Fruit fly (Drosophila melanogaster) whole organism, embryonic: ENCODE data around the gene CG7914.

Experiments
- BtbVII ChIP-seq: fragments of 200-800 bp; sonication (Bioruptor generic); optimal IDR thresholded peaks from 3 replicates; lab custom pipeline; 2017; ENCODE audit warnings: missing biosample characterization, mild to moderate bottlenecking, missing genetic modification characterization
- CG10654 ChIP-seq: fragments of 200-800 bp; sonication (Bioruptor generic); optimal IDR thresholded peaks from 2 replicates; lab custom pipeline; 2016; ENCODE audit warnings: missing biosample characterization, missing genetic modification characterization
- CG11456 ChIP-seq: fragments of 200-800 bp; sonication (Bioruptor generic); IDR thresholded peaks from 3 replicates; pipeline ENCODE4 v1.3.6; 2022; ENCODE audit warnings: missing biosample characterization, missing genetic modification characterization
- CG11696 ChIP-seq: fragments of 200-800 bp; sonication (Bioruptor generic); IDR thresholded peaks from 2 replicates; pipeline ENCODE4 v1.3.6; 2022; ENCODE audit warnings: missing biosample characterization, missing genetic modification characterization
- CG12219 ChIP-seq: fragments of 200-800 bp; sonication (Bioruptor generic); optimal IDR thresholded peaks from 3 replicates; lab custom pipeline; 2018; ENCODE audit warnings: missing biosample characterization, mild to moderate bottlenecking, missing genetic modification characterization
- CG12744 ChIP-seq: fragments of 200-800 bp; sonication (Bioruptor generic); optimal IDR thresholded peaks from 2 replicates; lab custom pipeline; 2016; ENCODE audit warnings: missing biosample characterization, missing genetic modification characterization
- CG14710 ChIP-seq: fragments of 200-800 bp; sonication (Bioruptor generic); optimal IDR thresholded peaks from 3 replicates; lab custom pipeline; 2019; ENCODE audit warnings: missing biosample characterization, mild to moderate bottlenecking, missing genetic modification characterization, moderate library complexity
- CG16813 ChIP-seq: fragments of 200-800 bp; sonication (Bioruptor generic); IDR thresholded peaks from 3 replicates; pipeline ENCODE4 v1.3.6; 2022; ENCODE audit warnings: missing biosample characterization, missing genetic modification characterization; ENCODE audit not compliant: partially characterized antibody
- CG16815 ChIP-seq: fragments of 200-800 bp; sonication (Bioruptor generic); optimal IDR thresholded peaks from 3 replicates; lab custom pipeline; 2017; ENCODE audit warnings: missing biosample characterization, mild to moderate bottlenecking, missing genetic modification characterization
- CG17359 ChIP-seq: fragments of 200-800 bp; sonication (Bioruptor generic); optimal IDR thresholded peaks from 3 replicates; lab custom pipeline; 2018; ENCODE audit warnings: missing biosample characterization, mild to moderate bottlenecking, missing genetic modification characterization, moderate library complexity
- CG17568 ChIP-seq: fragments of 200-800 bp; sonication (Bioruptor generic); optimal IDR thresholded peaks from 2 replicates; lab custom pipeline; 2018; ENCODE audit warnings: missing biosample characterization, mild to moderate bottlenecking, missing genetic modification characterization, moderate library complexity
- CG17802 ChIP-seq: fragments of 200-800 bp; sonication (Bioruptor generic); optimal IDR thresholded peaks from 2 replicates; lab custom pipeline; 2018; ENCODE audit warnings: missing biosample characterization, mild to moderate bottlenecking, missing genetic modification characterization, moderate library complexity
- CG4282 ChIP-seq: fragments of 200-800 bp; sonication (Bioruptor generic); optimal IDR thresholded peaks from 2 replicates; lab custom pipeline; 2016; ENCODE audit warnings: missing biosample characterization, missing genetic modification characterization
- CG43689 ChIP-seq: fragments of 200-800 bp; sonication (Bioruptor generic); IDR thresholded peaks from 2 replicates; pipeline ENCODE4 v1.3.6; 2022; ENCODE audit warnings: missing biosample characterization, missing genetic modification characterization
- CG4424 ChIP-seq: fragments of 200-800 bp; sonication (Bioruptor generic); optimal IDR thresholded peaks from 3 replicates; lab custom pipeline; 2016; ENCODE audit warnings: missing biosample characterization, missing genetic modification characterization
- CG4730 ChIP-seq: fragments of 200-800 bp; sonication (Bioruptor generic); IDR thresholded peaks from 2 replicates; pipeline ENCODE4 v1.3.6; 2022; ENCODE audit warnings: missing biosample characterization, missing genetic modification characterization
- CG6654 ChIP-seq: fragments of 200-800 bp; sonication (Bioruptor generic); optimal IDR thresholded peaks from 2 replicates; lab custom pipeline; 2017; ENCODE audit warnings: missing biosample characterization, mild to moderate bottlenecking, missing genetic modification characterization
- CG7928 ChIP-seq: fragments of 200-800 bp; sonication (Bioruptor generic); optimal IDR thresholded peaks from 2 replicates; lab custom pipeline; 2017; ENCODE audit warnings: missing biosample characterization, mild to moderate bottlenecking, missing genetic modification characterization
- CoRest ChIP-seq: fragments of 200-800 bp; sonication (Bioruptor generic); optimal IDR thresholded peaks from 3 replicates; lab custom pipeline; 2018; ENCODE audit warnings: missing biosample characterization, mild to moderate bottlenecking, missing genetic modification characterization, moderate library complexity
- Doc3 ChIP-seq: fragments of 200-800 bp; sonication (Bioruptor generic); IDR thresholded peaks from 3 replicates; pipeline ENCODE4 v1.3.6; 2022; ENCODE audit warnings: missing biosample characterization, missing genetic modification characterization; ENCODE audit not compliant: partially characterized antibody
- Dp ChIP-seq: fragments of 200-800 bp; sonication (Bioruptor generic); optimal IDR thresholded peaks from 2 replicates; lab custom pipeline; 2018; ENCODE audit warnings: missing biosample characterization, mild to moderate bottlenecking, missing genetic modification characterization, moderate library complexity
- Eip74EF ChIP-seq, 2 experiments: fragments of 200-800 bp in 1 of 2; fragments of >200 bp in 1 of 2; sonication (Bioruptor generic) in 1 of 2; optimal IDR thresholded peaks; 2 replicates each; lab custom pipeline; 2017 to 2019; ENCODE audit warnings: missing biosample characterization in 2 of 2, missing genetic modification characterization in 2 of 2, mild to moderate bottlenecking in 1 of 2, moderate library complexity in 1 of 2
- Gsc ChIP-seq: fragments of 200-800 bp; sonication (Bioruptor generic); IDR thresholded peaks from 2 replicates; pipeline ENCODE4 v1.3.6; 2022; ENCODE audit warnings: missing biosample characterization, missing genetic modification characterization
- H15 ChIP-seq: fragments of 200-800 bp; sonication (Bioruptor generic); IDR thresholded peaks from 3 replicates; pipeline ENCODE4 v1.3.6; 2022; ENCODE audit warnings: missing biosample characterization, missing genetic modification characterization
- HLH3B ChIP-seq: fragments of 200-800 bp; sonication (Bioruptor generic); IDR thresholded peaks from 2 replicates; pipeline ENCODE4 v1.3.6; 2022; ENCODE audit warnings: missing biosample characterization, missing genetic modification characterization
- Hr3 ChIP-seq: fragments of 200-800 bp; sonication (Bioruptor generic); optimal IDR thresholded peaks from 3 replicates; lab custom pipeline; 2016; ENCODE audit warnings: missing biosample characterization, missing genetic modification characterization
- Oaz ChIP-seq: fragments of 200-800 bp; sonication (Bioruptor generic); IDR thresholded peaks from 2 replicates; pipeline ENCODE4 v1.3.6; 2022; ENCODE audit warnings: missing biosample characterization, missing genetic modification characterization
- Opbp ChIP-seq: fragments of 200-800 bp; sonication (Bioruptor generic); IDR thresholded peaks from 3 replicates; pipeline ENCODE4 v1.3.6; 2022; ENCODE audit warnings: missing biosample characterization, missing genetic modification characterization; ENCODE audit not compliant: partially characterized antibody
- Sox100B ChIP-seq: fragments of 200-800 bp; sonication (Bioruptor generic); optimal IDR thresholded peaks from 3 replicates; lab custom pipeline; 2018; ENCODE audit warnings: missing biosample characterization, mild to moderate bottlenecking, missing genetic modification characterization
- Ssrp ChIP-seq: fragments of 200-800 bp; sonication (Bioruptor generic); optimal IDR thresholded peaks from 2 replicates; lab custom pipeline; 2018; ENCODE audit warnings: missing biosample characterization, mild to moderate bottlenecking, missing genetic modification characterization, moderate library complexity
- TFAM ChIP-seq: fragments of 200-800 bp; sonication (Bioruptor generic); optimal IDR thresholded peaks from 2 replicates; lab custom pipeline; 2017; ENCODE audit warnings: missing biosample characterization, missing genetic modification characterization, inconsistent platforms
- Tbp ChIP-seq: fragments of >200 bp; optimal IDR thresholded peaks from 2 replicates; lab custom pipeline; 2018; ENCODE audit warnings: missing biosample characterization, missing genetic modification characterization
- Xrp1 ChIP-seq: fragments of 200-800 bp; sonication (Bioruptor generic); IDR thresholded peaks from 2 replicates; pipeline ENCODE4 v1.3.6; 2022; ENCODE audit warnings: missing biosample characterization, missing genetic modification characterization
- ap ChIP-seq: fragments of 200-800 bp; sonication (Bioruptor generic); IDR thresholded peaks from 2 replicates; pipeline ENCODE4 v1.3.6; 2022; ENCODE audit warnings: missing biosample characterization, missing genetic modification characterization
- corto ChIP-seq: fragments of 200-800 bp; sonication (Bioruptor generic); optimal IDR thresholded peaks from 2 replicates; lab custom pipeline; 2016; ENCODE audit warnings: missing biosample characterization, mild to moderate bottlenecking, missing genetic modification characterization, moderate library complexity
- croc ChIP-seq: fragments of 200-800 bp; sonication (Bioruptor generic); conservative IDR thresholded peaks from 3 replicates; pipeline ENCODE4 v1.3.6; 2022; ENCODE audit warnings: missing biosample characterization, missing genetic modification characterization
- da ChIP-seq: fragments of 200-800 bp; sonication (Bioruptor generic); optimal IDR thresholded peaks from 2 replicates; lab custom pipeline; 2016; ENCODE audit warnings: missing biosample characterization, missing genetic modification characterization
- dm ChIP-seq: fragments of 200-800 bp; sonication (Bioruptor generic); optimal IDR thresholded peaks from 3 replicates; lab custom pipeline; 2016; ENCODE audit warnings: missing biosample characterization, missing genetic modification characterization
- dysf ChIP-seq: fragments of 200-800 bp; sonication (Bioruptor generic); IDR thresholded peaks from 3 replicates; pipeline ENCODE4 v1.3.6; 2022; ENCODE audit warnings: missing biosample characterization, missing genetic modification characterization
- esg ChIP-seq: fragments of 200-800 bp; sonication (Bioruptor generic); conservative IDR thresholded peaks from 2 replicates; pipeline ENCODE4 v1.3.6; 2022; ENCODE audit warnings: missing biosample characterization, missing genetic modification characterization
- eve ChIP-seq, 2 experiments: fragments of >200 bp; optimal IDR thresholded peaks; 2 replicates each; lab custom pipeline; 2017; ENCODE audit warnings: missing biosample characterization in 2 of 2, missing genetic modification characterization in 2 of 2
- grau ChIP-seq: fragments of 200-800 bp; optimal IDR thresholded peaks from 3 replicates; lab custom pipeline; 2019; ENCODE audit warnings: missing biosample characterization, mild to moderate bottlenecking, missing genetic modification characterization, moderate library complexity
- ind ChIP-seq: fragments of 200-800 bp; sonication (Bioruptor generic); optimal IDR thresholded peaks from 3 replicates; lab custom pipeline; 2016; ENCODE audit warnings: missing biosample characterization, missing genetic modification characterization
- luna ChIP-seq: fragments of 200-800 bp; sonication (Bioruptor generic); optimal IDR thresholded peaks from 2 replicates; lab custom pipeline; 2016; ENCODE audit warnings: missing biosample characterization, missing genetic modification characterization
- nau ChIP-seq: fragments of 200-800 bp; sonication (Bioruptor generic); optimal IDR thresholded peaks from 3 replicates; lab custom pipeline; 2017; ENCODE audit warnings: missing biosample characterization, mild to moderate bottlenecking, missing genetic modification characterization, missing genetic modification reagents
- onecut ChIP-seq: fragments of 200-800 bp; sonication (Bioruptor generic); IDR thresholded peaks from 2 replicates; pipeline ENCODE4 v1.3.6; 2022; ENCODE audit warnings: missing biosample characterization, missing genetic modification characterization
- pb ChIP-seq: fragments of 200-800 bp; sonication (Bioruptor generic); optimal IDR thresholded peaks from 3 replicates; lab custom pipeline; 2016; ENCODE audit warnings: missing biosample characterization, missing genetic modification characterization
- sd ChIP-seq: fragments of 200-800 bp; sonication (Bioruptor generic); optimal IDR thresholded peaks from 3 replicates; lab custom pipeline; 2018; ENCODE audit warnings: missing biosample characterization, mild to moderate bottlenecking, missing genetic modification characterization, moderate library complexity
- slbo ChIP-seq: fragments of 200-800 bp; sonication (Bioruptor generic); IDR thresholded peaks from 2 replicates; pipeline ENCODE4 v1.3.6; 2022; ENCODE audit warnings: missing biosample characterization, missing genetic modification characterization
- so ChIP-seq: fragments of 200-800 bp; sonication (Bioruptor generic); IDR thresholded peaks from 3 replicates; pipeline ENCODE4 v1.3.6; 2022; ENCODE audit warnings: missing biosample characterization, missing genetic modification characterization
- trem ChIP-seq: fragments of 200-800 bp; optimal IDR thresholded peaks from 3 replicates; lab custom pipeline; 2019; ENCODE audit warnings: missing biosample characterization, mild to moderate bottlenecking, missing genetic modification characterization, moderate library complexity

Gene CG7914

DNA sequence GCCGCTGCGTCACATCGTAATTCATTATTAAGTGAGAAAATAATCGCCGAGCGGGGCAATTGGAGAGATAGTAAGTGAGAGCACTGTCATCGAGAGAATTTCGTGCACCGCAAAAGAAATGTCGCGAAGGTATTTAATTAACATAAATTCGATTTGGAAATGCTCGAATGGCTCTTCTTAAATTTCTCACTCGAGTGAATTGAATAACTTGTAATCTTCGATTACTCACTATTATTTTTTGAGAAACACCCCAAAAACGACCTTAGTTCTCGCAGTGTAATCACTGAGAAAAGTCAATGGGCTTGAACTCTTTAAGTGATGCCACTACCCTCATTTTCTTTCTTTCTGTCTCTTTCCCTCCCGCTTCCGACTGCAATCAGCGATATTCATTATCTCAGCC is 38.2 kb downstream of the CG7914 start (continued):
- peak; percentile 54; the same call in 1 of the 2 replicates for TF ChIP-seq Gsc
- TF ChIP-seq CG4424 (GFP tag; lab: Kevin White, UChicago), result peak; percentile 91
- TF ChIP-seq CG43689 (GFP tag; lab: Robert Waterston, UW), result no peak
- TF ChIP-seq TFAM (GFP tag; lab: Kevin White, UChicago), result peak; percentile 58
- TF ChIP-seq Eip74EF (GFP tag; optimal IDR thresholded peaks at IDR 0.05; lab: Kevin White, UChicago), result peak in 1 of 2 experiments; percentile 87
- TF ChIP-seq pb, result peak; percentile 87
- TF ChIP-seq CG17802 (tag; lab: Kevin White, UChicago), result peak; percentile 75
- TF ChIP-seq CG12219 (GFP tag; lab: Kevin White, UChicago), result peak; percentile 85
- peak; percentile 83 for TF ChIP-seq CoRest (tag; lab: Kevin White, UChicago)
- TF ChIP-seq corto (GFP tag; lab: Kevin White, UChicago), result peak; percentile 82
- peak; percentile 75 for TF ChIP-seq Sox100B (GFP tag; lab: Kevin White, UChicago)
- TF ChIP-seq Tbp (GFP tag; lab: Kevin White, UChicago), result no peak
- TF ChIP-seq CG14710, result peak; percentile 93
- TF ChIP-seq CG6654, result peak; percentile 62
- TF ChIP-seq eve (GFP tag; optimal IDR thresholded peaks at IDR 0.05; lab: Kevin White, UChicago), result peak in 1 of 2 experiments; percentile 92
- peak; percentile 51 for TF ChIP-seq nau
- TF ChIP-seq CG4282, result peak; percentile 53
- TF ChIP-seq Hr3 (GFP tag; lab: Kevin White, UChicago), result peak; percentile 83
- TF ChIP-seq CG16815, result peak; percentile 87
- no peak for TF ChIP-seq Oaz
- TF ChIP-seq CG17359 (tag; lab: Kevin White, UChicago), result peak; percentile 90
- peak; percentile 61; the same call in 1 of the 2 replicates for TF ChIP-seq ap (GFP tag; lab: Robert Waterston, UW)
- no peak for TF ChIP-seq da (GFP tag; lab: Kevin White, UChicago)
- TF ChIP-seq Opbp (GFP tag; lab: Robert Waterston, UW), result no peak
- TF ChIP-seq HLH3B, result peak; percentile 87
- TF ChIP-seq onecut (GFP tag; lab: Robert Waterston, UW), result peak; percentile 82
- peak; percentile 83 for TF ChIP-seq grau (tag; lab: Kevin White, UChicago)
- peak; percentile 77; the same call in 2 of the 3 replicates for TF ChIP-seq so (GFP tag; lab: Robert Waterston, UW)
- TF ChIP-seq croc (GFP tag; lab: Robert Waterston, UW), result peak; percentile 88
- peak; percentile 73 for TF ChIP-seq CG12744
- TF ChIP-seq Doc3 (GFP tag; lab: Robert Waterston, UW), result no peak
- peak; percentile 66; the same call in 1 of the 3 replicates for TF ChIP-seq CG11456 (GFP tag; lab: Robert Waterston, UW)
- no peak for TF ChIP-seq BtbVII (GFP tag; lab: Kevin White, UChicago)
- peak; percentile 67 for TF ChIP-seq CG4730 (GFP tag; lab: Robert Waterston, UW)
- peak; percentile 83 for TF ChIP-seq H15 (GFP tag; lab: Robert Waterston, UW)
- peak; percentile 92 for TF ChIP-seq trem (tag; lab: Kevin White, UChicago)
- TF ChIP-seq dysf (GFP tag; lab: Robert Waterston, UW), result peak; percentile 76; the same call in 2 of the 3 replicates
- peak; percentile 71 for TF ChIP-seq ind (GFP tag; lab: Kevin White, UChicago)
- TF ChIP-seq esg (GFP tag; lab: Robert Waterston, UW), result peak; percentile 76
- TF ChIP-seq Ssrp, result peak; percentile 89
- peak; percentile 3 for TF ChIP-seq sd (tag; lab: Kevin White, UChicago)
- TF ChIP-seq CG16813, result no peak
- TF ChIP-seq dm (GFP tag; lab: Kevin White, UChicago), result peak; percentile 64
- TF ChIP-seq slbo (GFP tag; lab: Robert Waterston, UW), result peak; percentile 67
- no peak for TF ChIP-seq CG11696 (GFP tag; lab: Robert Waterston, UW)
- TF ChIP-seq luna, result no peak
- peak; percentile 77 for TF ChIP-seq CG10654 (GFP tag; lab: Kevin White, UChicago)
- no peak for TF ChIP-seq CG7928 (GFP tag; lab: Kevin White, UChicago)
- TF ChIP-seq Xrp1, result peak; percentile 97
- TF ChIP-seq Dp, result no peak
- TF ChIP-seq CG17568, result peak; percentile 75
